Worm (Caenorhabditis elegans) whole organism, L1 larva: ENCODE measurements around the gene C04E6.5.

Source experiments
- C04F5.9 ChIP-seq: sonication (generic microtip); optimal IDR thresholded peaks from 2 replicates; lab custom pipeline; 2016; ENCODE audit warnings: missing genetic modification characterization, missing compliant biosample characterization
- ama-1 ChIP-seq: fragments of 150-350 bp; optimal IDR thresholded peaks from 2 replicates; lab custom pipeline; 2014
- ces-1 ChIP-seq: fragments of 150-350 bp; optimal IDR thresholded peaks from 2 replicates; lab custom pipeline; 2014; ENCODE audit warnings: missing biosample characterization, missing genetic modification reagents, missing genetic modification characterization
- lin-15B ChIP-seq: fragments of 150-350 bp; sonication (generic microtip); optimal IDR thresholded peaks from 3 replicates; lab custom pipeline; 2014; ENCODE audit warnings: missing biosample characterization, missing genetic modification characterization
- lir-3 ChIP-seq: sonication (generic microtip); optimal IDR thresholded peaks from 2 replicates; lab custom pipeline; 2016; ENCODE audit warnings: mild to moderate bottlenecking, missing genetic modification characterization, moderate library complexity, missing compliant biosample characterization; ENCODE audit not compliant: poor library complexity
- mep-1 ChIP-seq: fragments of 150-350 bp; optimal IDR thresholded peaks from 2 replicates; lab custom pipeline; 2014; ENCODE audit warnings: missing biosample characterization, missing genetic modification characterization
- nhr-237 ChIP-seq: fragments of 150-350 bp; optimal IDR thresholded peaks from 2 replicates; lab custom pipeline; 2014; ENCODE audit warnings: missing biosample characterization, missing genetic modification characterization
- sox-4 ChIP-seq: sonication (generic microtip); optimal IDR thresholded peaks from 2 replicates; lab custom pipeline; 2016; ENCODE audit warnings: missing genetic modification characterization, missing compliant biosample characterization
- sptf-1 ChIP-seq: fragments of 150-350 bp; optimal IDR thresholded peaks from 2 replicates; lab custom pipeline; 2014; ENCODE audit warnings: missing biosample characterization, missing genetic modification characterization
- tbx-2 ChIP-seq: sonication (generic microtip); optimal IDR thresholded peaks from 2 replicates; lab custom pipeline; 2016; ENCODE audit warnings: missing genetic modification characterization, missing compliant biosample characterization
- unc-86 ChIP-seq: sonication (generic microtip); optimal IDR thresholded peaks from 2 replicates; lab custom pipeline; 2016; ENCODE audit warnings: missing genetic modification characterization, missing compliant biosample characterization
- zag-1 ChIP-seq: fragments of 150-350 bp; optimal IDR thresholded peaks from 2 replicates; lab custom pipeline; 2014; ENCODE audit warnings: missing biosample characterization, missing genetic modification characterization
- ztf-4 ChIP-seq: fragments of 150-350 bp; optimal IDR thresholded peaks from 2 replicates; lab custom pipeline; 2014; ENCODE audit warnings: missing biosample characterization, missing genetic modification characterization

DNA sequence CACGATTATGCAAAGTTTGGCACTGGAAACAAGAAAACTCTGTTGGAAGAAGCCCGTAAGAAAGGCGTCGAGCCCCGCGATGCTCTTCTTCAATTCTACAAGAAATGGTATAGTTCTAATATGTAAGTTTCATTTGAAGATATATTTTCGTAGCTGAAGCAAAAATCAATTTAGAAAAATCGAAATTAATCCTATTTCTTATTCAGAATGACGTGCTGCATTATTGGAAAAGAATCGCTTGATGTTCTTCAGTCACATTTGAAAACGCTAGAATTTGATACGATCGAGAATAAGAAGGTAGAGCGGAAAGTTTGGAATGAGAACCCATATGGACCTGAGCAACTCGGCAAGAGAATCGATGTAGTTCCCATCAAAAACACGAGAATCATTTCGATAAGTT, 25.0 kb upstream of the C04E6.5 start:
- TF ChIP-seq zag-1 (no peak), C04F5.9 (tag; lab: Kevin White, UChicago) (no peak), mep-1 (tag; lab: Kevin White, UChicago) (no peak), nhr-237 (tag; lab: Kevin White, UChicago) (no peak), ama-1 (no peak), sptf-1 (tag; lab: Kevin White, UChicago) (no peak), unc-86 (tag; lab: Kevin White, UChicago) (no peak), ztf-4 (tag; lab: Kevin White, UChicago) (no peak), sox-4 (tag; lab: Kevin White, UChicago) (no peak), ces-1 (GFP tag; lab: Kevin White, UChicago) (no peak), lin-15B (tag; lab: Kevin White, UChicago) (no peak), tbx-2 (tag; lab: Kevin White, UChicago) (no peak), lir-3 (no peak)
